Worm (Caenorhabditis elegans) whole organism, young adult: ENCODE measurements around the gene idpp-2.
A peak's percentile ranks its signal among the peaks of the same experiment; 100 is the strongest.

ENCODE experiments used
- B0019.2 ChIP-seq: fragments of 200-800 bp; sonication (Bioruptor generic); conservative IDR thresholded peaks from 2 replicates; pipeline ENCODE4 v1.3.6; 2022; ENCODE audit warnings: missing genetic modification reagents, missing genetic modification characterization, missing compliant biosample characterization
- C17E4.6 ChIP-seq: fragments of 200-800 bp; sonication (Bioruptor generic); IDR thresholded peaks from 2 replicates; pipeline ENCODE4 v1.3.6; 2022; ENCODE audit warnings: missing genetic modification reagents, missing genetic modification characterization, missing compliant biosample characterization
- F33H1.4 ChIP-seq: fragments of 200-800 bp; sonication (Bioruptor generic); IDR thresholded peaks from 2 replicates; pipeline ENCODE4 v1.3.6; 2022; ENCODE audit warnings: missing genetic modification reagents, missing genetic modification characterization, missing compliant biosample characterization
- F39B2.1 ChIP-seq: fragments of 200-800 bp; sonication (Bioruptor generic); IDR thresholded peaks from 2 replicates; pipeline ENCODE4 v1.3.6; 2022; ENCODE audit warnings: missing genetic modification reagents, missing genetic modification characterization, missing compliant biosample characterization
- F49E8.2 ChIP-seq: sonication (generic microtip); optimal IDR thresholded peaks from 3 replicates; lab custom pipeline; 2017; ENCODE audit warnings: missing genetic modification characterization, mild to moderate bottlenecking, missing compliant biosample characterization, antibody characterized with exemption, moderate library complexity; ENCODE audit not compliant: insufficient read depth
- F55B11.4 ChIP-seq: sonication (generic microtip); optimal IDR thresholded peaks from 2 replicates; lab custom pipeline; 2016; ENCODE audit warnings: missing compliant biosample characterization, missing genetic modification characterization, borderline replicate concordance; ENCODE audit not compliant: insufficient read depth
- F57A8.1 ChIP-seq: fragments of 200-800 bp; sonication (Bioruptor generic); optimal IDR thresholded peaks from 2 replicates; lab custom pipeline; 2018; ENCODE audit warnings: mild to moderate bottlenecking, missing genetic modification characterization, moderate library complexity, missing compliant biosample characterization
- F57C9.4 ChIP-seq: sonication (generic microtip); optimal IDR thresholded peaks from 2 replicates; lab custom pipeline; 2017; ENCODE audit warnings: mild to moderate bottlenecking, missing genetic modification characterization, missing compliant biosample characterization
- T07F8.4 ChIP-seq: sonication (generic microtip); optimal IDR thresholded peaks from 2 replicates; lab custom pipeline; 2016; ENCODE audit warnings: mild to moderate bottlenecking, missing genetic modification characterization, moderate library complexity, missing compliant biosample characterization
- Y53F4B.3 ChIP-seq: fragments of 200-800 bp; sonication (Bioruptor generic); IDR thresholded peaks from 2 replicates; pipeline ENCODE4 v1.3.6; 2022; ENCODE audit warnings: missing genetic modification reagents, missing genetic modification characterization, missing compliant biosample characterization
- Y56A3A.18 ChIP-seq: fragments of 200-800 bp; sonication (Bioruptor generic); IDR thresholded peaks from 2 replicates; pipeline ENCODE4 v1.3.6; 2022; ENCODE audit warnings: missing genetic modification reagents, missing genetic modification characterization, missing compliant biosample characterization
- Y79H2A.3 ChIP-seq: fragments of 200-800 bp; sonication (Bioruptor generic); conservative IDR thresholded peaks from 2 replicates; pipeline ENCODE4 v1.3.6; 2022; ENCODE audit warnings: missing genetic modification reagents, missing genetic modification characterization, missing compliant biosample characterization
- aptf-2 ChIP-seq: fragments of 200-800 bp; sonication (Bioruptor generic); conservative IDR thresholded peaks from 2 replicates; pipeline ENCODE4 v1.3.6; 2022; ENCODE audit warnings: missing genetic modification reagents, missing genetic modification characterization, missing compliant biosample characterization
- aptf-3 ChIP-seq: fragments of 200-800 bp; sonication (Bioruptor generic); IDR thresholded peaks from 2 replicates; pipeline ENCODE4 v1.3.6; 2022; ENCODE audit warnings: missing genetic modification characterization, missing compliant biosample characterization
- athp-1 ChIP-seq: sonication (generic microtip); optimal IDR thresholded peaks from 2 replicates; lab custom pipeline; 2017; ENCODE audit warnings: mild to moderate bottlenecking, missing genetic modification characterization, missing compliant biosample characterization
- attf-3 ChIP-seq: fragments of 200-800 bp; sonication (Bioruptor generic); conservative IDR thresholded peaks from 2 replicates; pipeline ENCODE4 v1.3.6; 2022; ENCODE audit warnings: missing genetic modification reagents, missing genetic modification characterization, missing compliant biosample characterization
- attf-6 ChIP-seq: fragments of 200-800 bp; sonication (Bioruptor generic); IDR thresholded peaks from 2 replicates; pipeline ENCODE4 v1.3.6; 2022; ENCODE audit warnings: missing genetic modification reagents, missing genetic modification characterization, missing compliant biosample characterization
- bed-2 ChIP-seq: fragments of 200-800 bp; sonication (Bioruptor generic); IDR thresholded peaks from 2 replicates; pipeline ENCODE4 v1.3.6; 2022; ENCODE audit warnings: missing genetic modification reagents, missing genetic modification characterization, missing compliant biosample characterization
- ccch-3 ChIP-seq: fragments of 200-800 bp; sonication (Bioruptor generic); optimal IDR thresholded peaks from 2 replicates; lab custom pipeline; 2018; ENCODE audit warnings: mild to moderate bottlenecking, missing genetic modification characterization, missing compliant biosample characterization
- ceh-27 ChIP-seq: fragments of 200-800 bp; sonication (Bioruptor generic); optimal IDR thresholded peaks from 2 replicates; lab custom pipeline; 2018; ENCODE audit warnings: mild to moderate bottlenecking, missing genetic modification characterization, moderate library complexity, missing compliant biosample characterization
- ceh-40 ChIP-seq: fragments of 200-800 bp; sonication (Bioruptor generic); IDR thresholded peaks from 2 replicates; pipeline ENCODE4 v1.3.6; 2022; ENCODE audit warnings: missing genetic modification characterization, missing compliant biosample characterization
- chd-7 ChIP-seq: sonication (generic microtip); optimal IDR thresholded peaks from 2 replicates; lab custom pipeline; 2016; ENCODE audit warnings: mild to moderate bottlenecking, missing genetic modification characterization, moderate library complexity, missing compliant biosample characterization
- dpff-1 ChIP-seq: sonication (generic microtip); optimal IDR thresholded peaks from 2 replicates; lab custom pipeline; 2017; ENCODE audit warnings: mild to moderate bottlenecking, missing genetic modification characterization, missing compliant biosample characterization
- efl-1 ChIP-seq: fragments of 150-350 bp; optimal IDR thresholded peaks from 2 replicates; lab custom pipeline; 2014; ENCODE audit warnings: missing biosample characterization, missing genetic modification reagents, missing genetic modification characterization
- egl-18 ChIP-seq: fragments of 200-800 bp; sonication (Bioruptor generic); IDR thresholded peaks from 2 replicates; pipeline ENCODE4 v1.3.6; 2022; ENCODE audit warnings: missing genetic modification reagents, missing genetic modification characterization, missing compliant biosample characterization
- egrh-3 ChIP-seq: fragments of 200-800 bp; sonication (Bioruptor generic); IDR thresholded peaks from 2 replicates; pipeline ENCODE4 v1.3.6; 2022; ENCODE audit warnings: missing genetic modification reagents, missing genetic modification characterization, missing compliant biosample characterization
- hlh-12 ChIP-seq: sonication (generic microtip); optimal IDR thresholded peaks from 2 replicates; lab custom pipeline; 2016; ENCODE audit warnings: missing genetic modification characterization, missing compliant biosample characterization
- hsf-1 ChIP-seq: fragments of 200-800 bp; sonication (Bioruptor generic); IDR thresholded peaks from 2 replicates; pipeline ENCODE4 v1.3.6; 2022; ENCODE audit warnings: missing genetic modification reagents, missing genetic modification characterization, missing compliant biosample characterization
- lag-1 ChIP-seq: fragments of 200-800 bp; sonication (Bioruptor generic); IDR thresholded peaks from 2 replicates; pipeline ENCODE4 v1.3.6; 2022; ENCODE audit warnings: missing genetic modification reagents, missing genetic modification characterization, missing compliant biosample characterization
- lsl-1 ChIP-seq: fragments of 200-800 bp; sonication (Bioruptor generic); optimal IDR thresholded peaks from 2 replicates; lab custom pipeline; 2018; ENCODE audit warnings: mild to moderate bottlenecking, missing genetic modification characterization, moderate library complexity, missing compliant biosample characterization
- madf-10 ChIP-seq: sonication (generic microtip); optimal IDR thresholded peaks from 2 replicates; lab custom pipeline; 2016; ENCODE audit warnings: mild to moderate bottlenecking, missing genetic modification characterization, missing compliant biosample characterization
- madf-3 ChIP-seq: fragments of 200-800 bp; sonication (Bioruptor generic); IDR thresholded peaks from 2 replicates; pipeline ENCODE4 v1.3.6; 2022; ENCODE audit warnings: missing genetic modification reagents, missing genetic modification characterization, missing compliant biosample characterization
- mes-4 ChIP-seq: sonication (generic microtip); optimal IDR thresholded peaks from 2 replicates; lab custom pipeline; 2016; ENCODE audit warnings: missing genotype, missing genetic modification characterization, missing compliant biosample characterization
- nhr-80 ChIP-seq: sonication (generic microtip); optimal IDR thresholded peaks from 2 replicates; lab custom pipeline; 2016; ENCODE audit warnings: missing genetic modification characterization, missing compliant biosample characterization
- nhr-90 ChIP-seq: sonication (generic microtip); optimal IDR thresholded peaks from 2 replicates; lab custom pipeline; 2016; ENCODE audit warnings: missing genotype, mild to moderate bottlenecking, missing genetic modification characterization, missing compliant biosample characterization
- pha-4 ChIP-seq: fragments of 150-350 bp; sonication (generic microtip); optimal IDR thresholded peaks from 2 replicates; lab custom pipeline; 2014; ENCODE audit warnings: missing biosample characterization, missing genetic modification reagents, missing genetic modification characterization
- rec-8 ChIP-seq, 2 experiments: sonication (generic microtip); optimal IDR thresholded peaks; 2 replicates each; lab custom pipeline; 2016; ENCODE audit warnings: mild to moderate bottlenecking in 2 of 2, missing genetic modification characterization in 2 of 2, missing genetic modification reagents in 2 of 2, missing genotype in 2 of 2, missing biosample characterization in 1 of 2, missing compliant biosample characterization in 1 of 2, moderate library complexity in 1 of 2
- snpc-1.3 ChIP-seq: sonication (generic microtip); optimal IDR thresholded peaks from 2 replicates; lab custom pipeline; 2017; ENCODE audit warnings: missing genetic modification characterization, mild to moderate bottlenecking, missing compliant biosample characterization, antibody characterized with exemption, moderate library complexity, missing genotype, missing genetic modification reagents; ENCODE audit not compliant: insufficient read depth
- snpc-3.4 ChIP-seq: sonication (generic microtip); optimal IDR thresholded peaks from 2 replicates; lab custom pipeline; 2017; ENCODE audit warnings: missing genetic modification characterization, mild to moderate bottlenecking, missing compliant biosample characterization, antibody characterized with exemption, moderate library complexity, missing genotype, missing genetic modification reagents
- snpc-4 ChIP-seq, 5 experiments: fragments of 150-350 bp in 1 of 5; sonication (generic microtip) in 4 of 5; optimal IDR thresholded peaks; 2 replicates each; lab custom pipeline; 2014 to 2018; ENCODE audit warnings: missing genetic modification characterization in 5 of 5, missing biosample characterization in 3 of 5, antibody characterized with exemption in 2 of 5, mild to moderate bottlenecking in 2 of 5, missing compliant biosample characterization in 2 of 5, missing genotype in 2 of 5, moderate library complexity in 2 of 5, missing genetic modification reagents in 1 of 5
- sptf-2 ChIP-seq: fragments of 200-800 bp; sonication (Bioruptor generic); optimal IDR thresholded peaks from 2 replicates; lab custom pipeline; 2018; ENCODE audit warnings: mild to moderate bottlenecking, missing genetic modification characterization, missing compliant biosample characterization
- tbp1 ChIP-seq: fragments of 200-800 bp; sonication (Bioruptor generic); optimal IDR thresholded peaks from 2 replicates; lab custom pipeline; 2018; ENCODE audit warnings: mild to moderate bottlenecking, missing genetic modification characterization, missing compliant biosample characterization
- unc-130 ChIP-seq: sonication (generic microtip); optimal IDR thresholded peaks from 2 replicates; lab custom pipeline; 2016; ENCODE audit warnings: missing genetic modification reagents, missing genetic modification characterization, missing compliant biosample characterization
- zfh-2 ChIP-seq: fragments of 200-800 bp; sonication (Bioruptor generic); conservative IDR thresholded peaks from 2 replicates; pipeline ENCODE4 v1.3.6; 2022; ENCODE audit warnings: missing genetic modification reagents, missing genetic modification characterization, missing compliant biosample characterization
- zim-3 ChIP-seq: sonication (generic microtip); optimal IDR thresholded peaks from 2 replicates; lab custom pipeline; 2017; ENCODE audit warnings: mild to moderate bottlenecking, missing genetic modification characterization, moderate library complexity, missing compliant biosample characterization
- ztf-18 ChIP-seq: sonication (generic microtip); optimal IDR thresholded peaks from 2 replicates; lab custom pipeline; 2016; ENCODE audit warnings: missing genotype, mild to moderate bottlenecking, missing genetic modification characterization, missing compliant biosample characterization
- ztf-3 ChIP-seq: fragments of 200-800 bp; sonication (Bioruptor generic); optimal IDR thresholded peaks from 2 replicates; lab custom pipeline; 2018; ENCODE audit warnings: mild to moderate bottlenecking, missing genetic modification characterization, missing compliant biosample characterization

idpp-2 gene

ce11 chrV:8716-9246 lies 7.3 kb downstream of the idpp-2 start, which contains the start of gene B0348.10:
B0348.10 (minus strand) TSS chrV:8739.
- TF ChIP-seq tbp1 (GFP tag; lab: Kevin White, UChicago): peak; percentile 46
- TF ChIP-seq F55B11.4 (tag; lab: Kevin White, UChicago): no peak
- TF ChIP-seq egrh-3 (GFP tag; lab: Robert Waterston, UW): peak; percentile 82
- no peak for TF ChIP-seq lag-1 (GFP tag; lab: Robert Waterston, UW)
- peak; percentile 33 for TF ChIP-seq ztf-18
- TF ChIP-seq ceh-27 (GFP tag; lab: Kevin White, UChicago): peak; percentile 54
- TF ChIP-seq nhr-80 (tag; lab: Kevin White, UChicago): peak; percentile 71
- TF ChIP-seq aptf-3 (GFP tag; lab: Robert Waterston, UW): no peak
- no peak for TF ChIP-seq ccch-3
- no peak for TF ChIP-seq F49E8.2 (tag; lab: Kevin White, UChicago)
- TF ChIP-seq rec-8 (tag; optimal IDR thresholded peaks at IDR 0.05; lab: Kevin White, UChicago): peak; percentile 24 to 36
- no peak for TF ChIP-seq zim-3 (tag; lab: Kevin White, UChicago)
- TF ChIP-seq hlh-12 (tag; lab: Kevin White, UChicago): no peak
- no peak for TF ChIP-seq Y79H2A.3
- TF ChIP-seq attf-6 (GFP tag; lab: Robert Waterston, UW): no peak
- TF ChIP-seq attf-3: 0 out of 2 replicates have a peak, but pooled peaks have one; percentile 25
- no peak for TF ChIP-seq sptf-2
- no peak for TF ChIP-seq F33H1.4 (GFP tag; lab: Robert Waterston, UW)
- TF ChIP-seq snpc-1.3: no peak
- TF ChIP-seq madf-10 (tag; lab: Kevin White, UChicago): peak; percentile 78
- TF ChIP-seq snpc-3.4: peak; percentile 3
- peak; percentile 99 for TF ChIP-seq zfh-2 (GFP tag; lab: Robert Waterston, UW)
- no peak for TF ChIP-seq egl-18
- no peak for TF ChIP-seq madf-3 (GFP tag; lab: Robert Waterston, UW)
- no peak for TF ChIP-seq ceh-40 (GFP tag; lab: Robert Waterston, UW)
- peak; percentile 45 for TF ChIP-seq chd-7 (tag; lab: Kevin White, UChicago)
- TF ChIP-seq T07F8.4 (tag; lab: Kevin White, UChicago): peak; percentile 6
- TF ChIP-seq nhr-90 (tag; lab: Kevin White, UChicago): no peak
- no peak for TF ChIP-seq hsf-1 (GFP tag; lab: Robert Waterston, UW)
- TF ChIP-seq F57C9.4 (tag; lab: Kevin White, UChicago): no peak
- no peak for TF ChIP-seq lsl-1 (GFP tag; lab: Kevin White, UChicago)
- TF ChIP-seq Y56A3A.18 (GFP tag; lab: Robert Waterston, UW): 0 out of 2 replicates have a peak, but pooled peaks have one; percentile 47
- no peak for TF ChIP-seq dpff-1
- no peak for TF ChIP-seq unc-130 (GFP tag; lab: Kevin White, UChicago)
- no peak for TF ChIP-seq B0019.2 (GFP tag; lab: Robert Waterston, UW)
- no peak for TF ChIP-seq C17E4.6 (GFP tag; lab: Robert Waterston, UW)
- TF ChIP-seq F39B2.1 (GFP tag; lab: Robert Waterston, UW): no peak
- TF ChIP-seq aptf-2 (GFP tag; lab: Robert Waterston, UW): no peak
- TF ChIP-seq efl-1 (GFP tag; lab: Kevin White, UChicago): peak; percentile 8
- peak; percentile 18 for TF ChIP-seq F57A8.1 (GFP tag; lab: Kevin White, UChicago)
- peak; percentile 14 for TF ChIP-seq ztf-3
- TF ChIP-seq Y53F4B.3 (GFP tag; lab: Robert Waterston, UW): no peak
- no peak for TF ChIP-seq pha-4 (tag; lab: Kevin White, UChicago)
- TF ChIP-seq bed-2 (GFP tag; lab: Robert Waterston, UW): no peak
- peak; percentile 72 for TF ChIP-seq snpc-4 (GFP tag; optimal IDR thresholded peaks at IDR 0.05; lab: Kevin White, UChicago)
- TF ChIP-seq snpc-4 (tag; optimal IDR thresholded peaks at IDR 0.05; lab: Kevin White, UChicago): peak; percentile 27 to 70 (median 54)
- no peak for TF ChIP-seq mes-4 (tag; lab: Kevin White, UChicago)
- TF ChIP-seq athp-1: peak; percentile 55
